Worm (Caenorhabditis elegans): ENCODE results near the gene W03C9.8.

Gene W03C9.8

DNA sequence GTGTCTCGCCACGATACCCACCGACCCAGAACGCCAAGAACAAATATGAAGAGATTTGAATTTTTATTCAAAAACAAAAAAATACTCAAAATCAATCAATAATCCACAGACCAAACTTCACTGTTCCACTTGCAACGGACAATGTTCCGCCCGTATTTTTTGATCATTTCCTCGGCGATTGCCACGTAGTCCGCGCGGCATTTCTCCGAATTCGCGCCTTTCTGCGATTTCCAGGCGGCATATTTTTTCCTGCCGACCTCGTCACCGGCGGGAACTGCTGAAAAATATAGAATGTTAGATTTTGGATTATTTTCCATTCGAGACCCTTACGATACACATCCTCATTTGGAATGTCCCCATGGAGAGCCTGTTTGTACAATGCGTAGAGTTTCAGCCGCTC lies 23.7 kb downstream of the W03C9.8 start (continued):
- TF ChIP-seq madf-8 (GFP tag; conservative IDR thresholded peaks at IDR 0.05), result peak; percentile 60
- no peak for TF ChIP-seq lir-1 (GFP tag; conservative IDR thresholded peaks at IDR 0.05)
- no peak for TF ChIP-seq sdz-38 (tag; optimal IDR thresholded peaks at IDR 0.05)
- no peak for TF ChIP-seq F55B11.4 (tag; optimal IDR thresholded peaks at IDR 0.05; ENCODE audit: borderline replicate concordance, insufficient read depth)
- peak; percentile 68 for TF ChIP-seq efl-1 (GFP tag; optimal IDR thresholded peaks at IDR 0.05)
- TF ChIP-seq ceh-40 (GFP tag; IDR thresholded peaks at IDR 0.05), result no peak
- TF ChIP-seq dpff-1 (tag; optimal IDR thresholded peaks at IDR 0.05), result no peak
- no peak for TF ChIP-seq Y56A3A.18 (GFP tag; IDR thresholded peaks at IDR 0.05)
- peak in 1 of 3 experiments; percentile 32 for TF ChIP-seq lin-35 (GFP tag; optimal IDR thresholded peaks at IDR 0.05)
- no peak for TF ChIP-seq pbrm-1 (GFP tag; IDR thresholded peaks at IDR 0.05)
- no peak for TF ChIP-seq nfya-2 (GFP tag; IDR thresholded peaks at IDR 0.05)
- no peak for TF ChIP-seq T07F8.4 (tag; optimal IDR thresholded peaks at IDR 0.05)
- peak; percentile 81 for TF ChIP-seq hrde-1 (tag; optimal IDR thresholded peaks at IDR 0.05; ENCODE audit: borderline replicate concordance)
- no peak for TF ChIP-seq B0261.1 (tag; optimal IDR thresholded peaks at IDR 0.05)
- TF ChIP-seq hsf-1 (GFP tag; IDR thresholded peaks at IDR 0.05), result peak; percentile 44; the same call in 1 of the 2 replicates
- no peak for TF ChIP-seq let-526 (GFP tag; IDR thresholded peaks at IDR 0.05)
- no peak for TF ChIP-seq B0019.2 (GFP tag; conservative IDR thresholded peaks at IDR 0.05)
- peak; percentile 20 for TF ChIP-seq lin-54 (GFP tag; optimal IDR thresholded peaks at IDR 0.05)
- no peak for TF ChIP-seq let-607 (tag; optimal IDR thresholded peaks at IDR 0.05)
- TF ChIP-seq lag-1 (GFP tag; IDR thresholded peaks at IDR 0.05), result no peak
- no peak for TF ChIP-seq mel-28 (tag; optimal IDR thresholded peaks at IDR 0.05; ENCODE audit: borderline replicate concordance)
- no peak for TF ChIP-seq him-1 (tag; optimal IDR thresholded peaks at IDR 0.05)
- TF ChIP-seq mes-4 (tag; optimal IDR thresholded peaks at IDR 0.05), result no peak
- no peak for TF ChIP-seq F22D6.2 (tag; optimal IDR thresholded peaks at IDR 0.05)
- no peak for TF ChIP-seq hlh-26 (GFP tag; conservative IDR thresholded peaks at IDR 0.05)
- no peak for TF ChIP-seq sea-2 (GFP tag; IDR thresholded peaks at IDR 0.05)
- no peak for TF ChIP-seq cebp-2 (GFP tag; IDR thresholded peaks at IDR 0.05)
- no peak for TF ChIP-seq F37B4.10 (GFP tag; IDR thresholded peaks at IDR 0.05)
- no peak for TF ChIP-seq ztf-22 (GFP tag; optimal IDR thresholded peaks at IDR 0.05)
- peak; percentile 50 for TF ChIP-seq lsl-1 (GFP tag; optimal IDR thresholded peaks at IDR 0.05)
- peak; percentile 57; the same call in 1 of the 2 replicates for TF ChIP-seq lin-26 (GFP tag; IDR thresholded peaks at IDR 0.05)
- TF ChIP-seq ceh-27 (GFP tag; optimal IDR thresholded peaks at IDR 0.05), result no peak
- TF ChIP-seq ceh-100 (GFP tag; IDR thresholded peaks at IDR 0.05), result 0 out of 2 replicates have a peak, but pooled peaks have one; percentile 30
- TF ChIP-seq T26A5.8 (tag; optimal IDR thresholded peaks at IDR 0.05), result peak; percentile 18
- no peak for TF ChIP-seq nhr-27 (tag; optimal IDR thresholded peaks at IDR 0.05)
- TF ChIP-seq ztf-28 (GFP tag; IDR thresholded peaks at IDR 0.05), result no peak
- no peak for TF ChIP-seq nfya-1 (tag; optimal IDR thresholded peaks at IDR 0.05; ENCODE audit: borderline replicate concordance, insufficient read depth)
- TF ChIP-seq Y53G8AR.9 (GFP tag; conservative IDR thresholded peaks at IDR 0.05), result 0 out of 2 replicates have a peak, but pooled peaks have one; percentile 40
- TF ChIP-seq somi-1 (GFP tag; optimal IDR thresholded peaks at IDR 0.05), result no peak
- no peak for TF ChIP-seq ets-4 (GFP tag; optimal IDR thresholded peaks at IDR 0.05)
- TF ChIP-seq Y53F4B.3 (GFP tag; IDR thresholded peaks at IDR 0.05), result no peak
- no peak for TF ChIP-seq ceh-58 (GFP tag; IDR thresholded peaks at IDR 0.05)
- no peak for TF ChIP-seq snpc-4 (GFP tag; optimal IDR thresholded peaks at IDR 0.05)
- TF ChIP-seq snpc-4 (tag; optimal IDR thresholded peaks at IDR 0.05), result no peak
- 0 out of 2 replicates have a peak, but pooled peaks have one; percentile 82 for TF ChIP-seq Y95B8A.8 (GFP tag; IDR thresholded peaks at IDR 0.05)
- no peak for TF ChIP-seq ztf-26 (tag; optimal IDR thresholded peaks at IDR 0.05)
- TF ChIP-seq snpc-1.1 (tag; optimal IDR thresholded peaks at IDR 0.05; ENCODE audit: insufficient read depth), result no peak
- no peak for TF ChIP-seq unc-62 (GFP tag; optimal IDR thresholded peaks at IDR 0.05)
- no peak for TF ChIP-seq ccch-3 (GFP tag; optimal IDR thresholded peaks at IDR 0.05)
